Fruit fly (Drosophila melanogaster) whole organism, prepupa: ENCODE results near the gene Rad1.
A peak's percentile ranks its signal among the peaks of the same experiment; 100 is the strongest.

Experiments
- CG10669 ChIP-seq: fragments of 200-800 bp; sonication (Bioruptor generic); optimal IDR thresholded peaks from 3 replicates; lab custom pipeline; 2018; ENCODE audit warnings: missing biosample characterization, mild to moderate bottlenecking, missing genetic modification characterization, moderate library complexity
- CG15336 ChIP-seq: fragments of 200-800 bp; sonication (Bioruptor generic); IDR thresholded peaks from 2 replicates; pipeline ENCODE4 v1.3.6; 2022; ENCODE audit warnings: missing biosample characterization, missing genetic modification characterization
- CG1621 ChIP-seq: fragments of 200-800 bp; sonication (Bioruptor generic); optimal IDR thresholded peaks from 3 replicates; lab custom pipeline; 2018; ENCODE audit warnings: missing biosample characterization, mild to moderate bottlenecking, missing genetic modification characterization
- CG16779 ChIP-seq: fragments of 200-800 bp; sonication (Bioruptor generic); optimal IDR thresholded peaks from 3 replicates; lab custom pipeline; 2017; ENCODE audit warnings: missing biosample characterization, mild to moderate bottlenecking, missing genetic modification characterization
- CG3032 ChIP-seq: fragments of 200-800 bp; optimal IDR thresholded peaks from 2 replicates; lab custom pipeline; 2019; ENCODE audit warnings: missing biosample characterization, mild to moderate bottlenecking, missing genetic modification characterization, moderate library complexity
- CG31627 ChIP-seq: fragments of 200-800 bp; sonication (Bioruptor generic); optimal IDR thresholded peaks from 3 replicates; lab custom pipeline; 2016; ENCODE audit warnings: missing biosample characterization, missing genetic modification characterization
- CG32006 ChIP-seq: fragments of 200-800 bp; sonication (Bioruptor generic); optimal IDR thresholded peaks from 3 replicates; lab custom pipeline; 2017; ENCODE audit warnings: missing biosample characterization, mild to moderate bottlenecking, missing genetic modification characterization
- CG34406 ChIP-seq: fragments of 200-800 bp; sonication (Bioruptor generic); optimal IDR thresholded peaks from 3 replicates; lab custom pipeline; 2016; ENCODE audit warnings: missing biosample characterization, missing genetic modification characterization
- CG3919 ChIP-seq: fragments of 200-800 bp; sonication (Bioruptor generic); optimal IDR thresholded peaks from 3 replicates; lab custom pipeline; 2016; ENCODE audit warnings: missing biosample characterization, missing genetic modification characterization
- CG6163 ChIP-seq: fragments of 200-800 bp; sonication (Bioruptor generic); IDR thresholded peaks from 3 replicates; pipeline ENCODE4 v1.3.6; 2022; ENCODE audit warnings: missing biosample characterization, missing genetic modification characterization
- CG6808 ChIP-seq: fragments of 200-800 bp; sonication (Bioruptor generic); optimal IDR thresholded peaks from 3 replicates; lab custom pipeline; 2017; ENCODE audit warnings: missing biosample characterization, missing genetic modification characterization, mild to moderate bottlenecking, moderate library complexity, missing genetic modification reagents
- CG6854 ChIP-seq: fragments of 200-800 bp; sonication (Bioruptor generic); optimal IDR thresholded peaks from 2 replicates; lab custom pipeline; 2017; ENCODE audit warnings: missing biosample characterization, mild to moderate bottlenecking, missing genetic modification characterization
- CG7368 ChIP-seq: fragments of 200-800 bp; sonication (Bioruptor generic); optimal IDR thresholded peaks from 3 replicates; lab custom pipeline; 2016; ENCODE audit warnings: missing biosample characterization, missing genetic modification characterization
- CG8319 ChIP-seq: fragments of 200-800 bp; sonication (Bioruptor generic); optimal IDR thresholded peaks from 3 replicates; lab custom pipeline; 2016; ENCODE audit warnings: missing biosample characterization, missing genetic modification characterization
- CG8632 ChIP-seq: fragments of 200-800 bp; sonication (Bioruptor generic); optimal IDR thresholded peaks from 3 replicates; lab custom pipeline; 2016; ENCODE audit warnings: missing biosample characterization, missing genetic modification characterization
- CG9139 ChIP-seq: fragments of 200-800 bp; sonication (Bioruptor generic); optimal IDR thresholded peaks from 3 replicates; lab custom pipeline; 2017; ENCODE audit warnings: missing biosample characterization, mild to moderate bottlenecking, missing genetic modification characterization
- Eip75B ChIP-seq: fragments of 200-800 bp; sonication (Bioruptor generic); optimal IDR thresholded peaks from 3 replicates; lab custom pipeline; 2016; ENCODE audit warnings: missing biosample characterization, missing genetic modification characterization
- Eip78C ChIP-seq: fragments of 200-800 bp; sonication (Bioruptor generic); peaks from one replicate; lab custom pipeline; 2016; ENCODE audit warnings: missing biosample characterization, missing genetic modification characterization
- Ets21C ChIP-seq: fragments of 200-800 bp; sonication (Bioruptor generic); optimal IDR thresholded peaks from 3 replicates; lab custom pipeline; 2016; ENCODE audit warnings: missing biosample characterization, missing genetic modification characterization
- Ets96B ChIP-seq: fragments of 200-800 bp; optimal IDR thresholded peaks from 2 replicates; lab custom pipeline; 2019; ENCODE audit warnings: missing biosample characterization, mild to moderate bottlenecking, missing genetic modification characterization, moderate library complexity
- Hr39 ChIP-seq: fragments of 200-800 bp; sonication (Bioruptor generic); optimal IDR thresholded peaks from 2 replicates; lab custom pipeline; 2016; ENCODE audit warnings: missing biosample characterization, missing genetic modification characterization
- Hr4 ChIP-seq: fragments of 200-800 bp; sonication (Bioruptor generic); optimal IDR thresholded peaks from 3 replicates; lab custom pipeline; 2016; ENCODE audit warnings: missing biosample characterization, missing genetic modification characterization
- Lpt ChIP-seq: fragments of 200-800 bp; sonication (Bioruptor generic); optimal IDR thresholded peaks from 3 replicates; lab custom pipeline; 2016; ENCODE audit warnings: missing biosample characterization, missing genetic modification characterization
- Met ChIP-seq: fragments of 200-800 bp; sonication (Bioruptor generic); optimal IDR thresholded peaks from 3 replicates; lab custom pipeline; 2016; ENCODE audit warnings: missing biosample characterization, missing genetic modification characterization
- OdsH ChIP-seq: fragments of 200-800 bp; sonication (Bioruptor generic); optimal IDR thresholded peaks from 3 replicates; lab custom pipeline; 2016; ENCODE audit warnings: missing biosample characterization, missing genetic modification characterization
- Smox ChIP-seq: fragments of 200-800 bp; sonication (Bioruptor generic); optimal IDR thresholded peaks from 3 replicates; lab custom pipeline; 2016; ENCODE audit warnings: missing biosample characterization, missing genetic modification characterization
- Sox102F ChIP-seq: fragments of 200-800 bp; sonication (Bioruptor generic); optimal IDR thresholded peaks from 2 replicates; lab custom pipeline; 2016; ENCODE audit warnings: missing biosample characterization, mild to moderate bottlenecking, missing genetic modification characterization
- Sox14 ChIP-seq: fragments of 200-800 bp; sonication (Bioruptor generic); optimal IDR thresholded peaks from 3 replicates; lab custom pipeline; 2016; ENCODE audit warnings: missing biosample characterization, missing genetic modification characterization
- achi ChIP-seq: fragments of 200-800 bp; sonication (Bioruptor generic); optimal IDR thresholded peaks from 3 replicates; lab custom pipeline; 2016; ENCODE audit warnings: missing biosample characterization, missing genetic modification characterization
- acj6 ChIP-seq: fragments of 200-800 bp; sonication (Bioruptor generic); optimal IDR thresholded peaks from 3 replicates; lab custom pipeline; 2016; ENCODE audit warnings: missing biosample characterization, missing genetic modification characterization
- cyc ChIP-seq: fragments of 200-800 bp; sonication (Bioruptor generic); optimal IDR thresholded peaks from 3 replicates; lab custom pipeline; 2016; ENCODE audit warnings: missing biosample characterization, missing genetic modification characterization
- dac ChIP-seq: fragments of 200-800 bp; sonication (Bioruptor generic); optimal IDR thresholded peaks from 2 replicates; lab custom pipeline; 2017; ENCODE audit warnings: missing biosample characterization, mild to moderate bottlenecking, missing genetic modification characterization
- dsx ChIP-seq: fragments of 200-800 bp; optimal IDR thresholded peaks from 3 replicates; lab custom pipeline; 2019; ENCODE audit warnings: missing biosample characterization, mild to moderate bottlenecking, missing genetic modification characterization, moderate library complexity; ENCODE audit not compliant: poor library complexity, severe bottlenecking
- fd59A ChIP-seq: fragments of 200-800 bp; sonication (Bioruptor generic); optimal IDR thresholded peaks from 2 replicates; lab custom pipeline; 2017; ENCODE audit warnings: missing biosample characterization, mild to moderate bottlenecking, missing genetic modification characterization, missing genetic modification reagents
- fd85E ChIP-seq: fragments of 200-800 bp; sonication (Bioruptor generic); optimal IDR thresholded peaks from 3 replicates; lab custom pipeline; 2016; ENCODE audit warnings: missing biosample characterization, missing genetic modification characterization
- fkh ChIP-seq: fragments of 200-800 bp; sonication (Bioruptor generic); optimal IDR thresholded peaks from 3 replicates; lab custom pipeline; 2017; ENCODE audit warnings: missing biosample characterization, mild to moderate bottlenecking, missing genetic modification characterization, moderate library complexity
- lz ChIP-seq: fragments of 200-800 bp; sonication (Bioruptor generic); optimal IDR thresholded peaks from 3 replicates; lab custom pipeline; 2016; ENCODE audit warnings: missing biosample characterization, missing genetic modification characterization
- pdm3 ChIP-seq: fragments of 200-800 bp; sonication (Bioruptor generic); optimal IDR thresholded peaks from 3 replicates; lab custom pipeline; 2016; ENCODE audit warnings: missing biosample characterization, missing genetic modification characterization
- salr ChIP-seq, 2 experiments: fragments of 200-800 bp; sonication (Bioruptor generic); optimal IDR thresholded peaks; 3 replicates each; lab custom pipeline; 2016 to 2018; ENCODE audit warnings: missing biosample characterization in 2 of 2, missing genetic modification characterization in 2 of 2, mild to moderate bottlenecking in 1 of 2
- svp ChIP-seq: fragments of 200-800 bp; sonication (Bioruptor generic); peaks from one replicate; lab custom pipeline; 2016; ENCODE audit warnings: missing biosample characterization, missing genetic modification characterization
- topi ChIP-seq: fragments of 200-800 bp; sonication (Bioruptor generic); optimal IDR thresholded peaks from 3 replicates; lab custom pipeline; 2016; ENCODE audit warnings: missing biosample characterization, missing genetic modification characterization
- vri ChIP-seq: fragments of 200-800 bp; sonication (Bioruptor generic); optimal IDR thresholded peaks from 3 replicates; lab custom pipeline; 2016; ENCODE audit warnings: missing biosample characterization, mild to moderate bottlenecking, missing genetic modification characterization

The Rad1 gene

DNA sequence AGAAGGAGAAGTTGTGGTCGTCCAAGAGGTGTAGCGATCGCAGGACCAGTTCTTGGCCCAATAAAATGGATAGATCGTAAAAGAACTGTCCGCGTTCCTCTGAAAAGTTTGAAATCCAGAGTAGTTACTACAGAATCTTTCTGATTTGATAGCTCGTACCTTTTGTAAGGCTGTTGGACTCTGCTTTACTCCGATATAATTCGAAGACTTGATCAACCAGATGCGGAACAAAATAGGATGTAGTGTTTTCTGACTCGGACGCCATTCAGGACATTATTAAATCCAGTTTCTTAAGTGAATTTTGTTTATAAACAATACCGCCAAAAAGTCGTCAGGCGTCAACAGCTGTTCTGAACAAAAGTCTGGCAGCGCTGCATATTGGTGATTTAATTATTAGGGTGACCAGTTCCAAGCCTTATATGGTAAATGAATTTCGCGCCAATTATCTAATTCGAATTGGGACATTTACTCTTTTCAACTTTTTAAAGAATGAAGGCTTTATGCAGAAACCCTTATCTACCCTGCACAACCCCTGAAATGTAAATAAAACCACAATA lies at the start of gene Rad1, which contains the start of gene Sws1:
Gene Rad1, minus strand, starts transcription at position 336 of the 557 bp plus-strand sequence.
Gene Sws1, minus strand, starts transcription at position 336 of the 557 bp plus-strand sequence.
- TF ChIP-seq CG8319 (GFP tag; lab: Kevin White, UChicago) (peak; percentile 8), dsx (GFP tag; lab: Kevin White, UChicago) (no peak)

dm6 chr2L:2623947-2624346 lies 49.1 kb upstream of the Rad1 start:
- TF ChIP-seq vri (GFP tag; lab: Kevin White, UChicago), result no peak
- no peak for TF ChIP-seq topi
- no peak for TF ChIP-seq dsx (GFP tag; lab: Kevin White, UChicago)
- TF ChIP-seq OdsH (GFP tag; lab: Kevin White, UChicago), result no peak
- TF ChIP-seq, all 60 proteins: peak for 0

DNA sequence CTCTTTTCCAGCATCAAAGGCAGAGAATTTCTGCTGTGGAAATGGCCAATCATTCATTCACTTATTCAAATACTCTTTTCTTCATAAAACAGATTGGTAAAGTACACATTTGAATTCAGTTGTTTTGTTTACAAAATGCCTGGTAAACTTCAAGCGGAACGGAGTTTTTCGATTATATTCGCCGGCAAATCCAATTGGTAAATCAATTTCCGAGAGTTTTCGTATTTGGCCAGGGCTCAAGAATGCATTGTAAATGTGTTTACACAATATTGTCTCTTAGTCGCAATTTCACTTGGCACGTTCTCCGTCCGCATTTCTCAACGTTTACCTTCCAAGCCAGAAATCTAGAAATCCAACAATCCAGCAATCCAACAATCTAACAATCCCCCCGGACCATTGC lies 45.0 kb upstream of the Rad1 start, which contains the start of gene CG43403:
Gene CG43403, plus strand, starts transcription at position 301 of the 400 bp plus-strand sequence.
- TF ChIP-seq Hr4 (no peak), CG34406 (no peak), fkh (GFP tag; lab: Kevin White, UChicago) (no peak), lz (GFP tag; lab: Kevin White, UChicago) (no peak), CG9139 (GFP tag; lab: Kevin White, UChicago) (no peak)

dm6 chr2L:2609694-2610093 lies 34.8 kb upstream of the Rad1 start, which contains the start of gene CG15395:
CG15395 (plus strand) TSS chr2L:2609994.
- TF ChIP-seq CG6808 (no peak), CG6163 (no peak), cyc (GFP tag; lab: Kevin White, UChicago) (no peak), CG3032 (no peak), Ets21C (no peak), lz (GFP tag; lab: Kevin White, UChicago) (no peak), fd85E (no peak), acj6 (GFP tag; lab: Kevin White, UChicago) (no peak), CG6854 (GFP tag; lab: Kevin White, UChicago) (no peak), fd59A (GFP tag; lab: Kevin White, UChicago) (no peak), pdm3 (no peak), fkh (GFP tag; lab: Kevin White, UChicago) (no peak), CG7368 (GFP tag; lab: Kevin White, UChicago) (no peak), CG16779 (no peak), CG31627 (GFP tag; lab: Kevin White, UChicago) (no peak), CG8632 (GFP tag; lab: Kevin White, UChicago) (no peak), CG15336 (GFP tag; lab: Robert Waterston, UW) (no peak), Sox14 (GFP tag; lab: Kevin White, UChicago) (no peak), CG32006 (GFP tag; lab: Kevin White, UChicago) (no peak)

DNA sequence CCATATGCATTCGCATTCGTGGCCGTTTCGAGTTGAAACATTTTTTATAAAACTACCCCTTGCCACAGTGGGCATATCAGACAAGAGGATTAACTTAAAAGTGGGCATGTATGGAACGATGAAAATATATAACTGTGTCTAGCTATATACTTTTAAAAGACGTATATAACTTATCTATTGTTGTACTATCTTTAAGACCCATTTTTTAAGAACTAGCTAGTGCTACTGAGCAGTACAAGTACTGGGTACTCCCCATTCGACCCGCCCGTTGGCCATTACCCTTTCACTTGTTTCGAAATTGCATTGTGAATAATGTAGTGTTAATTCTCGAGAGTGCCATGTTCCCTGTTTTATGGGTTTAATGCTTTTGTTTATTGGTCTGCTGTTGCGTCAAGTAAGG lies 31.9 kb upstream of the Rad1 start:
- TF ChIP-seq Lpt (GFP tag; lab: Kevin White, UChicago) (no peak), achi (GFP tag; lab: Kevin White, UChicago) (no peak), Sox102F (GFP tag; lab: Kevin White, UChicago) (peak; percentile 9), salr (GFP tag; optimal IDR thresholded peaks at IDR 0.05; lab: Kevin White, UChicago) (no peak), CG3032 (no peak), cyc (GFP tag; lab: Kevin White, UChicago) (peak; percentile 15), lz (GFP tag; lab: Kevin White, UChicago) (peak; percentile 10), dac (GFP tag; lab: Kevin White, UChicago) (no peak), CG3919 (GFP tag; lab: Kevin White, UChicago) (peak; percentile 4), Hr39 (GFP tag; lab: Kevin White, UChicago) (peak; percentile 34), pdm3 (peak; percentile 36), Met (GFP tag; lab: Kevin White, UChicago) (peak; percentile 30), Ets96B (tag; lab: Kevin White, UChicago) (peak; percentile 3), CG31627 (GFP tag; lab: Kevin White, UChicago) (peak; percentile 18), Sox14 (GFP tag; lab: Kevin White, UChicago) (no peak), Eip75B (GFP tag; lab: Kevin White, UChicago) (no peak), CG1621 (tag; lab: Kevin White, UChicago) (no peak), svp (peak; percentile 72), CG10669 (peak; percentile 25), acj6 (GFP tag; lab: Kevin White, UChicago) (peak; percentile 12), CG15336 (GFP tag; lab: Robert Waterston, UW) (no peak), Ets21C (peak; percentile 3), Smox (GFP tag; lab: Kevin White, UChicago) (peak; percentile 5), Eip78C (GFP tag; lab: Kevin White, UChicago) (peak; percentile 64), OdsH (GFP tag; lab: Kevin White, UChicago) (peak; percentile 13)
